Worm (Caenorhabditis elegans): ENCODE data around the gene C12D12.1.

- no peak for TF ChIP-seq nhr-237 (tag; optimal IDR thresholded peaks at IDR 0.05)
- no peak for TF ChIP-seq snpc-4 (tag; optimal IDR thresholded peaks at IDR 0.05)
- TF ChIP-seq zip-8 (tag; optimal IDR thresholded peaks at IDR 0.05), result no peak
- TF ChIP-seq unc-62 (GFP tag; optimal IDR thresholded peaks at IDR 0.05), result no peak
- TF ChIP-seq ceh-43 (GFP tag; optimal IDR thresholded peaks at IDR 0.05), result no peak
- TF ChIP-seq nhr-12 (tag; optimal IDR thresholded peaks at IDR 0.05), result no peak
- TF ChIP-seq mep-1 (tag; optimal IDR thresholded peaks at IDR 0.05), result no peak
- TF ChIP-seq lin-13 (tag; optimal IDR thresholded peaks at IDR 0.05), result no peak
- TF ChIP-seq flh-1 (GFP tag; optimal IDR thresholded peaks at IDR 0.05), result no peak
Observed at ce11 chrX:3453870-3454269, 45.2 kb upstream of the C12D12.1 start.

Data from whole organism, mixed stage, embryonic.